Fruit fly (Drosophila melanogaster): ENCODE data around the gene CG33189.

dm6 chr3R:8812342-8812966 is 31.9 kb upstream of the CG33189 start:
- TF ChIP-seq CG8301 (tag; optimal IDR thresholded peaks at IDR 0.05) (peak; percentile 90), CG9948 (tag; optimal IDR thresholded peaks at IDR 0.05) (peak; percentile 63), CG10348 (GFP tag; IDR thresholded peaks at IDR 0.05) (0 out of 2 replicates have a peak, but pooled peaks have one; percentile 31), EcR (GFP tag; optimal IDR thresholded peaks at IDR 0.05) (peak; percentile 54), D1 (tag; optimal IDR thresholded peaks at IDR 0.05) (peak; percentile 61), CG8159 (tag; optimal IDR thresholded peaks at IDR 0.05) (peak; percentile 83), CG14655 (GFP tag; optimal IDR thresholded peaks at IDR 0.05) (peak; percentile 80)

All from whole organism, pupa.